Worm (Caenorhabditis elegans) whole organism, mixed stage, embryonic: ENCODE results near the gene srw-21.

ENCODE experiments used
- M03D4.4 ChIP-seq: sonication (generic microtip); optimal IDR thresholded peaks from 2 replicates; lab custom pipeline; 2017; ENCODE audit warnings: mild to moderate bottlenecking, missing genetic modification characterization, missing compliant biosample characterization
- blmp-1 ChIP-seq: fragments of 150-350 bp; optimal IDR thresholded peaks from 2 replicates; lab custom pipeline; 2014; ENCODE audit warnings: missing biosample characterization, missing genetic modification characterization
- ceh-39 ChIP-seq: fragments of 150-350 bp; optimal IDR thresholded peaks from 2 replicates; lab custom pipeline; 2014; ENCODE audit warnings: missing biosample characterization, missing genetic modification characterization
- ceh-43 ChIP-seq: fragments of 200-800 bp; sonication (Bioruptor generic); optimal IDR thresholded peaks from 2 replicates; lab custom pipeline; 2018; ENCODE audit warnings: mild to moderate bottlenecking, missing genetic modification characterization, moderate library complexity, missing compliant biosample characterization
- ceh-83 ChIP-seq: fragments of 200-800 bp; sonication (Bioruptor generic); optimal IDR thresholded peaks from 2 replicates; lab custom pipeline; 2018; ENCODE audit warnings: mild to moderate bottlenecking, missing genetic modification characterization, missing compliant biosample characterization
- ces-1 ChIP-seq: fragments of 150-350 bp; optimal IDR thresholded peaks from 2 replicates; lab custom pipeline; 2014; ENCODE audit warnings: missing biosample characterization, missing genetic modification reagents, missing genetic modification characterization
- cnd-1 ChIP-seq: fragments of 200-800 bp; sonication (Bioruptor generic); optimal IDR thresholded peaks from 2 replicates; lab custom pipeline; 2018; ENCODE audit warnings: mild to moderate bottlenecking, missing genetic modification characterization, missing compliant biosample characterization
- drap-1 ChIP-seq: fragments of 200-800 bp; sonication (Bioruptor generic); optimal IDR thresholded peaks from 3 replicates; lab custom pipeline; 2018; ENCODE audit warnings: mild to moderate bottlenecking, missing genetic modification characterization, missing compliant biosample characterization
- elt-1 ChIP-seq: sonication (generic microtip); optimal IDR thresholded peaks from 2 replicates; lab custom pipeline; 2017; ENCODE audit warnings: missing genetic modification characterization, mild to moderate bottlenecking, missing compliant biosample characterization, antibody characterized with exemption, moderate library complexity, borderline replicate concordance; ENCODE audit not compliant: insufficient read depth
- flh-1 ChIP-seq: fragments of 200-800 bp; sonication (Bioruptor generic); optimal IDR thresholded peaks from 2 replicates; lab custom pipeline; 2018; ENCODE audit warnings: mild to moderate bottlenecking, missing genetic modification characterization, moderate library complexity, missing compliant biosample characterization
- ham-2 ChIP-seq: fragments of 200-800 bp; sonication (Bioruptor generic); optimal IDR thresholded peaks from 2 replicates; lab custom pipeline; 2018; ENCODE audit warnings: mild to moderate bottlenecking, missing genetic modification characterization, missing compliant biosample characterization
- hlh-1 ChIP-seq: fragments of 150-350 bp; optimal IDR thresholded peaks from 2 replicates; lab custom pipeline; 2014; ENCODE audit warnings: missing biosample characterization, missing genetic modification reagents, missing genetic modification characterization
- lin-13 ChIP-seq: fragments of 150-350 bp; optimal IDR thresholded peaks from 2 replicates; lab custom pipeline; 2014; ENCODE audit warnings: missing biosample characterization, missing genetic modification characterization
- lin-32 ChIP-seq: fragments of 200-800 bp; sonication (Bioruptor generic); optimal IDR thresholded peaks from 2 replicates; lab custom pipeline; 2018; ENCODE audit warnings: mild to moderate bottlenecking, missing genetic modification characterization, missing compliant biosample characterization
- lsy-2 ChIP-seq: fragments of 150-350 bp; optimal IDR thresholded peaks from 2 replicates; lab custom pipeline; 2014; ENCODE audit warnings: missing biosample characterization, missing genetic modification characterization
- mep-1 ChIP-seq: fragments of 150-350 bp; optimal IDR thresholded peaks from 2 replicates; lab custom pipeline; 2017; ENCODE audit warnings: missing biosample characterization, missing genetic modification reagents, missing genetic modification characterization, inconsistent platforms
- mls-2 ChIP-seq: sonication (generic microtip); optimal IDR thresholded peaks from 2 replicates; lab custom pipeline; 2016; ENCODE audit warnings: mild to moderate bottlenecking, missing genetic modification characterization, moderate library complexity, missing compliant biosample characterization
- nhr-2 ChIP-seq: fragments of 150-350 bp; optimal IDR thresholded peaks from 2 replicates; lab custom pipeline; 2014; ENCODE audit warnings: missing biosample characterization, missing genetic modification characterization
- nhr-237 ChIP-seq: fragments of 150-350 bp; optimal IDR thresholded peaks from 2 replicates; lab custom pipeline; 2014; ENCODE audit warnings: missing biosample characterization, missing genetic modification characterization
- nhr-28 ChIP-seq: fragments of 150-350 bp; optimal IDR thresholded peaks from 2 replicates; lab custom pipeline; 2014; ENCODE audit warnings: missing biosample characterization, missing genetic modification characterization
- nhr-76 ChIP-seq: sonication (generic microtip); optimal IDR thresholded peaks from 2 replicates; lab custom pipeline; 2017; ENCODE audit warnings: missing biosample characterization, missing genetic modification characterization
- pha-4 ChIP-seq: fragments of 150-350 bp; optimal IDR thresholded peaks from 2 replicates; lab custom pipeline; 2018; ENCODE audit warnings: missing biosample characterization, missing genetic modification reagents, missing genetic modification characterization
- sem-2 ChIP-seq: fragments of 200-800 bp; sonication (Bioruptor generic); optimal IDR thresholded peaks from 2 replicates; lab custom pipeline; 2018; ENCODE audit warnings: mild to moderate bottlenecking, missing genetic modification characterization, missing compliant biosample characterization
- snpc-4 ChIP-seq: fragments of 150-350 bp; optimal IDR thresholded peaks from 2 replicates; lab custom pipeline; 2014; ENCODE audit warnings: missing biosample characterization, missing genetic modification characterization
- sptf-1 ChIP-seq: sonication (generic microtip); optimal IDR thresholded peaks from 2 replicates; lab custom pipeline; 2017; ENCODE audit warnings: mild to moderate bottlenecking, missing genetic modification characterization, moderate library complexity, missing compliant biosample characterization
- tbx-8 ChIP-seq: fragments of 200-800 bp; sonication (Bioruptor generic); optimal IDR thresholded peaks from 2 replicates; lab custom pipeline; 2018; ENCODE audit warnings: mild to moderate bottlenecking, missing genetic modification characterization, moderate library complexity, missing compliant biosample characterization
- unc-120 ChIP-seq: sonication (generic microtip); optimal IDR thresholded peaks from 2 replicates; lab custom pipeline; 2017; ENCODE audit warnings: missing genetic modification characterization, missing compliant biosample characterization; ENCODE audit not compliant: poor library complexity, severe bottlenecking
- unc-39 ChIP-seq: fragments of 150-350 bp; optimal IDR thresholded peaks from 2 replicates; lab custom pipeline; 2014; ENCODE audit warnings: missing biosample characterization, missing genetic modification characterization
- unc-62 ChIP-seq: fragments of 150-350 bp; optimal IDR thresholded peaks from 2 replicates; lab custom pipeline; 2014; ENCODE audit warnings: missing biosample characterization, missing genetic modification reagents, missing genetic modification characterization
- zip-8 ChIP-seq: fragments of 150-350 bp; optimal IDR thresholded peaks from 2 replicates; lab custom pipeline; 2014; ENCODE audit warnings: missing biosample characterization, missing genetic modification characterization
- ztf-11 ChIP-seq: fragments of 150-350 bp; optimal IDR thresholded peaks from 2 replicates; lab custom pipeline; 2014; ENCODE audit warnings: missing biosample characterization, missing genetic modification characterization

Gene srw-21

ce11 chrV:15481374-15481773 lies 6.5 kb upstream of the srw-21 start, which contains the start of gene nhr-150:
nhr-150 (minus strand) TSS chrV:15481465.
- TF ChIP-seq zip-8 (tag; lab: Kevin White, UChicago) (no peak), elt-1 (tag; lab: Kevin White, UChicago) (peak; percentile 61)
- TF ChIP-seq, all 35 proteins: peak for 1

- TF ChIP-seq M03D4.4 (tag; lab: Kevin White, UChicago) = no peak
- no peak for TF ChIP-seq ceh-83 (GFP tag; lab: Kevin White, UChicago)
- TF ChIP-seq, all 35 proteins: peak for 0
These were observed 4.3 kb upstream of the srw-21 start for ce11 chrV:15483563-15483962.

ce11 chrV:15484537-15484936 lies 3.3 kb upstream of the srw-21 start, which contains the start of gene C06B8.3:
C06B8.3 (minus strand) TSS chrV:15484637.
- TF ChIP-seq lin-32 (GFP tag; lab: Kevin White, UChicago) (no peak), tbx-8 (GFP tag; lab: Kevin White, UChicago) (no peak), nhr-2 (tag; lab: Kevin White, UChicago) (no peak), ztf-11 (tag; lab: Kevin White, UChicago) (no peak), cnd-1 (no peak), sptf-1 (tag; lab: Kevin White, UChicago) (no peak)

- no peak for TF ChIP-seq drap-1
- no peak for TF ChIP-seq elt-1 (tag; lab: Kevin White, UChicago)
- no peak for TF ChIP-seq unc-39
- TF ChIP-seq nhr-28 = no peak
- TF ChIP-seq pha-4 (tag; lab: Kevin White, UChicago) = no peak
- TF ChIP-seq cnd-1 = no peak
- TF ChIP-seq ceh-43 = no peak
- no peak for TF ChIP-seq lin-13 (tag; lab: Kevin White, UChicago)
- no peak for TF ChIP-seq mls-2 (tag; lab: Kevin White, UChicago)
- TF ChIP-seq ham-2 (GFP tag; lab: Kevin White, UChicago) = no peak
- TF ChIP-seq nhr-2 (tag; lab: Kevin White, UChicago) = no peak
- no peak for TF ChIP-seq flh-1 (GFP tag; lab: Kevin White, UChicago)
- no peak for TF ChIP-seq blmp-1 (tag; lab: Kevin White, UChicago)
- no peak for TF ChIP-seq snpc-4 (tag; lab: Kevin White, UChicago)
- no peak for TF ChIP-seq ztf-11 (tag; lab: Kevin White, UChicago)
- TF ChIP-seq ces-1 (GFP tag; lab: Kevin White, UChicago) = no peak
- no peak for TF ChIP-seq ceh-39
- no peak for TF ChIP-seq lin-32 (GFP tag; lab: Kevin White, UChicago)
- no peak for TF ChIP-seq tbx-8 (GFP tag; lab: Kevin White, UChicago)
These were observed 4.7 kb downstream of the srw-21 start, which contains the start of gene str-264 for ce11 chrV:15492518-15492917. str-264 (minus strand) TSS chrV:15492618.

ce11 chrV:15493680-15494079 lies 5.8 kb downstream of the srw-21 start, which contains the start of gene srh-218:
srh-218 (plus strand) TSS chrV:15493980.
- TF ChIP-seq lin-13 (tag; lab: Kevin White, UChicago) = no peak
- TF ChIP-seq, all 35 proteins: peak for 0

- TF ChIP-seq sem-2 (no peak), mep-1 (tag; lab: Kevin White, UChicago) (no peak), lsy-2 (tag; lab: Kevin White, UChicago) (no peak), M03D4.4 (tag; lab: Kevin White, UChicago) (no peak), nhr-76 (tag; lab: Kevin White, UChicago) (no peak), unc-62 (GFP tag; lab: Kevin White, UChicago) (no peak), elt-1 (tag; lab: Kevin White, UChicago) (no peak), nhr-237 (tag; lab: Kevin White, UChicago) (no peak), sptf-1 (tag; lab: Kevin White, UChicago) (no peak), unc-120 (tag; lab: Kevin White, UChicago) (no peak), hlh-1 (tag; lab: Kevin White, UChicago) (no peak)
- TF ChIP-seq, all 35 proteins: peak for 0
These were observed 7.3 kb downstream of the srw-21 start, which contains the start of gene srh-219 for ce11 chrV:15495169-15495568. srh-219 (plus strand) TSS chrV:15495469.
